Worm (Caenorhabditis elegans): ENCODE results near the gene frpr-15.

ce11 chrV:12733465-12734248 lies 53.8 kb downstream of the frpr-15 start, which contains the start of the genes dhs-21 and xbx-9:
- TF ChIP-seq hmg-4 (GFP tag; optimal IDR thresholded peaks at IDR 0.05) = no peak
- no peak for TF ChIP-seq tra-4 (tag; optimal IDR thresholded peaks at IDR 0.05)
- TF ChIP-seq scrt-1 (GFP tag; IDR thresholded peaks at IDR 0.05) = no peak
- TF ChIP-seq tbx-37 (GFP tag; conservative IDR thresholded peaks at IDR 0.05) = no peak
- TF ChIP-seq ama-1 (optimal IDR thresholded peaks at IDR 0.05) = no peak
- no peak for TF ChIP-seq sea-1 (GFP tag; conservative IDR thresholded peaks at IDR 0.05)
